Worm (Caenorhabditis elegans): Measurements from ENCODE around the gene abcf-3.

- TF ChIP-seq hlh-17 (GFP tag; optimal IDR thresholded peaks at IDR 0.05; ENCODE audit: borderline replicate concordance) (no peak), unc-62 (GFP tag; optimal IDR thresholded peaks at IDR 0.05) (no peak), lsy-2 (tag; optimal IDR thresholded peaks at IDR 0.05) (no peak), lin-15B (tag; optimal IDR thresholded peaks at IDR 0.05) (no peak), F16B12.6 (tag; optimal IDR thresholded peaks at IDR 0.05) (no peak), unc-86 (tag; optimal IDR thresholded peaks at IDR 0.05) (peak; percentile 92)
Observed at ce11 chrIII:6139328-6139727, 33.9 kb upstream of the abcf-3 start.
